Fruit fly (Drosophila melanogaster) whole organism, prepupa: Measurements from ENCODE around the gene CG31371.

Experiments used
- lz ChIP-seq: fragments of 200-800 bp; sonication (Bioruptor generic); optimal IDR thresholded peaks from 3 replicates; lab custom pipeline; 2016; ENCODE audit warnings: missing biosample characterization, missing genetic modification characterization
- spab ChIP-seq: fragments of 200-800 bp; sonication (Bioruptor generic); optimal IDR thresholded peaks from 2 replicates; lab custom pipeline; 2017; ENCODE audit warnings: missing biosample characterization, mild to moderate bottlenecking, missing genetic modification characterization, missing genetic modification reagents
- ss ChIP-seq, 2 experiments: fragments of 200-800 bp; sonication (Bioruptor generic); optimal IDR thresholded peaks; 2 replicates in 1 of 2; 3 replicates in 1 of 2; lab custom pipeline; 2017 to 2018; ENCODE audit warnings: mild to moderate bottlenecking in 2 of 2, missing biosample characterization in 2 of 2, missing genetic modification characterization in 2 of 2, moderate library complexity in 1 of 2

DNA sequence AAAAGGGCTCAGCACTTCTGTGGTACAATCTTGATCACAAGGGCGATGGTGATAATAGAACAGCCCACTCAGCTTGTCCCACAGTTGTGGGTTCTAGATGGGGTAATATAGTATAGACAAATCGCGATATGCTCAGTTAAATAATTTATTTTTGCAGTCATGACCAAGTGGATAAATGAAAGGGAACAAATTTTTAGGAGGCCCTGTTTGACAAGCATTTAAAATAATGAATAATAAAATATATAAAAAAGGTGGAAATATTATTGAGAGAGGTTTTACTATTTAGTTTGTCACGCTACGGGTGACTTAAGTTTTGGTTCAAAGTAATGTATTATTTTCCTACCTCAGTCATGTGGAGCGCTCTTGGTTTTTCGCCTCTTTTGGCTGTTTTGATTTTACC, 4.4 kb upstream of the CG31371 start, which contains the start of gene CG34041:
- TF ChIP-seq spab (no peak), lz (GFP tag; lab: Kevin White, UChicago) (no peak), ss (GFP tag; optimal IDR thresholded peaks at IDR 0.05; lab: Kevin White, UChicago) (no peak)
